Worm (Caenorhabditis elegans): ENCODE data around the gene cyp-29A4.

The cyp-29A4 gene

DNA sequence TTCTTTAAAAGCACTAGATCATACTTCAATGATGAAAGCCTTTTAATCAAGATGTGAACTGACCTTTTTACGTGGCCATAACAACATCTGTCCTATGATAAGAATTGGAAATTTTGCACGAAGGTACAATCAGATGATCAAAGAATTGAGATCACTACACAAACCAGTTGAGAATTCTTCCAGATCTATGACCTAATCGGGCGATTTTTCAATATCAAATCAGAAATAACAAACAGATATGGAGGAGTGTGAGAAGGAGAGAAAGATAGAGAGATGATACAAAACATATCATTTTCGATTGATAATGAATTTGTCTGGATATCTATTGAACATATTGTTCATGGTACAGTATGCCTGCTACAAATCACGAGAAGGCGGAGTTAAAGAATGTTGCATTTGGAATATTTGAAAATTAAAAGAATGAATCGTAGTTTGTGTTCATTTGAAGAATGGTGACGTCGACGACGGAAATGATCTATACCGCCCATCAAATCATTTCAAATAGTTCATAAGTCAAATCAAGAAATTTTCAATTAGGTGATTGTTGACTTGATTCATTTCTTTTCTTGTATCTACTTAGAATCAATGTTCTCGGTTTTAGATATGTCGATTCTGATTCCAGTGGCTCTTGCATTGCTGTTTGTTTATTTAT is at the start of gene cyp-29A4:
cyp-29A4 (plus strand) TSS at position 602 of the 652 bp plus-strand sequence.
- TF ChIP-seq W03F9.2 (tag; optimal IDR thresholded peaks at IDR 0.05) (no peak), him-1 (tag; optimal IDR thresholded peaks at IDR 0.05) (no peak), dao-5 (tag; optimal IDR thresholded peaks at IDR 0.05) (no peak)

DNA sequence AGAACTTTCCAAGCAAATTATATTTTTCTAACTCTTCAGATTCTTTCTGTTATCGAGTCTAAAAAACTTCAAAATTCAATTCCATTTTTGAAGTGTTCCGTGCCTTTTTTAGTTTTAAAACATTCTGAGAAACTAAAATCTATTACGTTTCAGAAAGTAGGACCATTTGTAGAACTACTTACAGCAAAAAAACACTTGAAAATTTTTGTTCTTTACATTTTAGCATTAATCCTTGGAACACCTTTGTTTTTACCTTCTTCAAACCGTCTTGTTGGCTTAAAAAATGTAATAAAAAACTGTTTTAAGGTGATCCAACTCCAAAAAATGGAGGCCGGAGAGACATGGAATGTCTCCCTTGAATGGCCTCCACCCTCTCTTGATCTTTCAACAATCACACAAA is 46.3 kb upstream of the cyp-29A4 start, which contains the start of gene dop-2:
dop-2 (plus strand) TSS at position 301 of the 400 bp plus-strand sequence.
- TF ChIP-seq dao-5 (tag; optimal IDR thresholded peaks at IDR 0.05) (no peak), W03F9.2 (tag; optimal IDR thresholded peaks at IDR 0.05) (no peak), him-1 (tag; optimal IDR thresholded peaks at IDR 0.05) (no peak)

DNA sequence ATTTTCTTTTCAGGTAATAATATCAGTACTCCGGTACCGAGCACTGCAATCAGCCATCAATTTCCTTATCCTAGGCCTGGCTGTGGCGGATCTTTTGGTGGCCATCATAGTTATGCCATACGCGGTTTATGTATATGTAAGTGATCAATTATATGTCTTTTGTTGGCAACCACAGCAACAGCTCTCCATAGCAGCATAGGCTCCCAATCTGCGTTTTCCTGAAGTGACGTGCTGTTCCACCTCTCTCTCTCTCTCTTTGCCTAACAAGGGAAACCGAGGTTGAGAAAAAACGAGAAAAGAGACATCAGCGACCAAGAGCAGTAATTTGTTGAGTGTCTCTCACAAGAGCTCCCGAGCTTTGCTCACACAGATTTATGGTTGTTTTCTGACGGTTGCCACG is 45.3 kb upstream of the cyp-29A4 start:
- TF ChIP-seq W03F9.2 (tag; optimal IDR thresholded peaks at IDR 0.05): no peak
- no peak for TF ChIP-seq dao-5 (tag; optimal IDR thresholded peaks at IDR 0.05)
- no peak for TF ChIP-seq him-1 (tag; optimal IDR thresholded peaks at IDR 0.05)

DNA sequence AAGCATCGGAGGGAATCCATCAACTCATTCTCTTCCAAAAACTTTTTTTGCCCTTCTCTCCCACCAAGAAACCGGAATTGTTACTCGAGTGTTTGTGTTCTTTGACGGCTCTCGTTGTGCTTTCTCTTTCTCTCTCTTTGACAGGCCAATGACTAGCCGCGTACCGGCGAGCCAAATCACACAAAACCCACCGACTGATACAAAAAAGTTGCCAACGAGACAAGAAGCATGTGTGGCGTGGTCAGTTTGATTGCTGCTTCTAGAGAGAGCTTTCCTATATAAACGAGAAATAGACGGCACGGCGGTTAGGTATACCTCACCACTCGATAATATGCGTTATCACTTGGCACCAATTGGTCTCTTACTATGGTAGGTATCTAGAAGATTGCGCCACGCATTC is 38.8 kb upstream of the cyp-29A4 start, which contains the start of gene pqn-63:
pqn-63 (plus strand) TSS at position 307 of the 400 bp plus-strand sequence.
- TF ChIP-seq him-1 (tag; optimal IDR thresholded peaks at IDR 0.05) (no peak), W03F9.2 (tag; optimal IDR thresholded peaks at IDR 0.05) (no peak), dao-5 (tag; optimal IDR thresholded peaks at IDR 0.05) (no peak)

DNA sequence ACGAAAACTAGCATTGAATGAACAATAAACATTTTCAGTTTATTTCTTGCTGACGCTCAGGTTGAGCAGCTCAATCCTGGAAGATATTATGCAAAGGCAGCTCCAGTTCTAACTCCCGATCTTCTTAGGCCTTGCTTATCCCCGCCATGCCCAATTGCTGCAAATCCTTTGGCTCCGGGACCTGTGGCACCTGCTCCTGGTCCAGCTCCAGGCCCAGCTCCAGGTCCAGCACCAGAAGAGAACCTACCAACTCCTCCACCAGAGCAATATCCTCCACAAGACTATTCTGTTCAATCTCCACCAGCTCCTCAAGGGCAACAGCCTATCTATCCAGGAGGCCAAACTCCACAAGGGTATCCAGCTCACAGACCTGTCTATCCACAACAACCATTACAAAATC is 38.4 kb upstream of the cyp-29A4 start:
- TF ChIP-seq dao-5 (tag; optimal IDR thresholded peaks at IDR 0.05) (no peak), W03F9.2 (tag; optimal IDR thresholded peaks at IDR 0.05) (no peak), him-1 (tag; optimal IDR thresholded peaks at IDR 0.05) (no peak)

DNA sequence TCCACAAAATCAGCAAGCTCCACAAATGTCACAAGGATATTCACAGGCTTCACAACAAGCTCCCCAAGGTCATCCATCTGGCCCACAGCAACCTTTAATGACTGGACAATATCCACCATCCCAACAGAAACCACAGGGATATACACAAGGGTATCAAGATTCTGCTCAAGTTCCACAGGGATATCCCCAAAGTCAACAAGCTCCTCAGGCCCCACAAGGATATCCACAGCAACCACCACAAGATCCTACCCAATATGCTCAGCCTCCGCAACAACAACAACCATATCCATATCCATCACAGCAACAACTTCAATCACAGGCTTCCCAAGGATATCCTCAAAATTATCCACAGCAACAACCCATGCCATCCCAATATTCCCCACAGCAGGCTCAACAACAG is 37.9 kb upstream of the cyp-29A4 start:
- TF ChIP-seq him-1 (tag; optimal IDR thresholded peaks at IDR 0.05) (no peak), dao-5 (tag; optimal IDR thresholded peaks at IDR 0.05) (no peak), W03F9.2 (tag; optimal IDR thresholded peaks at IDR 0.05) (no peak)

DNA sequence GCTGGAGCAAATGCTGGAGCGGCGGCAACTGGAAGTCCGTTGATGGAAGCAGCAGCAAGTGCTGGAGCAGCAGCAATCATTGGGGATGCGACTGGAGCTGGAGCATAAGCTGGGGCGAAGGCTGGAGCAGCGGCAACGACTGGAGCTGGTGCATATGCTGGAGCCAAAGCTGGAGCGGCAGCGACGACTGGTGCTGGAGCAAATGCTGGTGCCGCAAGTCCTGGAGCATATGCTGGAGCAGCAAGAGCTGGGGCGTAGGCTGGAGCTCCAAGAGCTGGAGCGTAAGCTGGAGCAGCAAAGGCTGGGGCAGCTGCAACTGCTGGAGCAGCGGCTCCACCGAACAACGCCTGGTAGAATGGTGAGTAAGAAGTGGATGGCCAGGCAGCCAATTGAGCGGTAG is 36.1 kb upstream of the cyp-29A4 start:
- TF ChIP-seq him-1 (tag; optimal IDR thresholded peaks at IDR 0.05) (no peak), W03F9.2 (tag; optimal IDR thresholded peaks at IDR 0.05) (no peak), dao-5 (tag; optimal IDR thresholded peaks at IDR 0.05) (no peak)

DNA sequence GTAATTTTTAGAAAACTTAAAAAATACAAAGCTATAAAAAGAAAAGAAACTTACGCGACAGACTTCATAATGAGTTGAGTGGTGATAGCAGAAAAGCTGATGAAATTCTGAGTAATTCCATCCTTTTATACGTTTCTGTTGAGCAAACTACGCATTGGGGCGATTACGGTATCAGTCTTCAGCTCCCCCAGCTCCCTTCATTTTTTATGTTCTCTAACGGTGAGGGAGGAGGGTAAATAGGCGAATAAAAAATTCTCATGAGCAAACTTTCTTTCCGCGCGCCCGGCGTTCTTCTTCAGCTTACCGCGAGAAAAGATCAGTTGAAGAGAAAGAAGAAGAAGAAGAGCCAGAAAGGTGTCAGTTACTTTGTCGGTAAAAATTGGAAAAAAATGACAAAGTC is 35.6 kb upstream of the cyp-29A4 start, which contains the start of gene idpc-7:
idpc-7 (minus strand) TSS at position 101 of the 400 bp plus-strand sequence.
- no peak for TF ChIP-seq dao-5 (tag; optimal IDR thresholded peaks at IDR 0.05)
- TF ChIP-seq him-1 (tag; optimal IDR thresholded peaks at IDR 0.05): no peak
- TF ChIP-seq W03F9.2 (tag; optimal IDR thresholded peaks at IDR 0.05): no peak

DNA sequence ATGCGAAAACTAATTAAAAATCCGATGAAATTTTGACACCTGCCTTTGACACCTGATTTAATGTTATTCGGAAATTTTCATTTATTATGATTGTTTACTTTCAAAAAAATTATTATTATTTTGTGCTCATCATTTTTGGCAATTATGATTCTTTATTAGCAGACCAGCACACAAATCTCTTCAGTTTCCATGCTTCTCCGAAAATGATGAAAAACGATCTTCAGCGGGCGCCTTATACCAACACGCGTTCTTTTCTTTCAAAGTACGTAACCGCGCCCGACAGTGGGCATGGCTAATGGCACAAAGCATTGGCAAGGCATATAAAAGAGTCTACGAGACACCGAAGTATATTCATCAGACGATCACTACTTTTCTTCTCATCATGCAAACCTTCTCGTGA is 34.7 kb upstream of the cyp-29A4 start, which contains the start of gene idpc-6:
idpc-6 (plus strand) TSS at position 301 of the 400 bp plus-strand sequence.
- TF ChIP-seq dao-5 (tag; optimal IDR thresholded peaks at IDR 0.05) (no peak), him-1 (tag; optimal IDR thresholded peaks at IDR 0.05) (no peak), W03F9.2 (tag; optimal IDR thresholded peaks at IDR 0.05) (no peak)

DNA sequence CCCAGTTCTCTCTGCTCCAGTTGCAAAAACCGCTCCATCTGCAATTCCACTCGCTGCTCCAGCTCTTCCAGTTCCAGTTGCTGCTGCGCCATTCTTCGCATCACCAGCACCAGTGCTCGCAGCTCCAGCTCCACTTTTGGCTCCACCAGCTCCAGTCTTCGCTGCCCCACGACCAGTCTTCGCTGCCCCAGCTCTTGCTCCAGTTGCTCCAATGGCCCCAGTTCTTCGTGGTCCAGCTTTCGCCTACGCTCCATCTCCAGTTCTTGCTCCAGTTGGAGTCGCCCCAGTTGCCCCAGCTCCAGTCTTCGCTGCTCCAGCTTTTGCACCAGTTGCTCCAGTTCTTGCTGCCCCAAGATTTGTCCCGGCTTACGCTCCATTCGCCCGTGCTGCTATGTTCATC is 34.1 kb upstream of the cyp-29A4 start:
- TF ChIP-seq him-1 (tag; optimal IDR thresholded peaks at IDR 0.05) (no peak), W03F9.2 (tag; optimal IDR thresholded peaks at IDR 0.05) (no peak), dao-5 (tag; optimal IDR thresholded peaks at IDR 0.05) (no peak)

DNA sequence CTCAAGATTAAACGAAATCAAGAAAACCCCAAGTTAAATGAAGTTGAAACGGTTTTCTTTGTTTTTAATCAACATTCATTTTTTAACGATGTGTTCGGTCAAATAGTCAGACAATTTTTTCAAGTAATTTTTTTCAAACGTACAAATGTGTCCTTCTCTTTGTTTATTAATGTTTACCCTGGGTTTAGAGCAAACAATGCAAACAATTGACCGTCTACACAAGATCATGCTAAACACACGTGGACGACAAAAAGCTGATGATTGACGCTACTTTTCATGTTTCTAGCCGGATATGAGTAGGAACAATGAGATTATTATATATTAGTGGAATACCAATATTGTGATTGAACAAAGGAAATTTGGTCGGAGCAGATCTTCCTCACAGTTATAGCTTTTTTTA is 33.1 kb upstream of the cyp-29A4 start:
- TF ChIP-seq him-1 (tag; optimal IDR thresholded peaks at IDR 0.05) (no peak), W03F9.2 (tag; optimal IDR thresholded peaks at IDR 0.05) (no peak), dao-5 (tag; optimal IDR thresholded peaks at IDR 0.05) (no peak)

DNA sequence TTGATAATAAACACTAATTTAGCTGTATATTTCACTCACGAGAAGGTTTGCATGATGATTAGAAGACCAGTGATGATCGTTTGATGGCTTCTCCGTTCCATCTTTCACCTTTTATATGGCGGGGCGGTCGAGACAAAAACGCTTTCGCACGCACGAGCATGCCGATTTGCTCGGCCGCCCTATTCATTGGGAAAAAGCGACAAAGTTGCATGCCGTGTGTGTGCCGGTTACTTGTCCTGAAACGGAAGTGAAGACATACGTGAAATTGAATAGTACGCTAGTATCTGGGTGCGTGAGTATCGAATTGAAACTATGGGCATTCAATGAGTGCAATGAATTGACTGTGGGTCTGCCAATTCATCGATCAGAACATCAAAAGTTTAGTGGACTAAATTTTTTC is 31.7 kb upstream of the cyp-29A4 start, which contains the start of gene idpc-5:
idpc-5 (minus strand) TSS at position 101 of the 400 bp plus-strand sequence.
- TF ChIP-seq W03F9.2 (tag; optimal IDR thresholded peaks at IDR 0.05) (no peak), dao-5 (tag; optimal IDR thresholded peaks at IDR 0.05) (no peak), him-1 (tag; optimal IDR thresholded peaks at IDR 0.05) (no peak)

DNA sequence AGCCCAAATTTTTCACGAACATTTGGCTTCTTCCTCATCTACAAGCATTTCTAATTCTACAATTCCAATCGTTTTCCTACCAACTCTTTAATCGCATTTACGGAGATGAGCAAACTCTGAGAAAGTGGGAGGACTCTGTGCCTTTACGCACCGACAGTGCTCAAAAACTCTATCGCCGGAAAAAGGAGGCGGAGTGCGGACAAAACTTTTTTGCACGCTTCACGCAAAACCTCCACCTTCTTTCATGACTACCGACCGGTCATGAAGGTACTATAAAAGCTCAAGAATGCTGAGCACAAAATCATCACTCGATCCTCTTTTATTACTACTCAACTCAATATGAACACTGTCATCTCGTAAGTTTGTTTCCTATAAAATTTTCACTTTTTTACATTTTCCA is 29.4 kb upstream of the cyp-29A4 start, which contains the start of gene idpc-4:
idpc-4 (plus strand) TSS at position 301 of the 400 bp plus-strand sequence.
- TF ChIP-seq him-1 (tag; optimal IDR thresholded peaks at IDR 0.05) (no peak), dao-5 (tag; optimal IDR thresholded peaks at IDR 0.05) (no peak), W03F9.2 (tag; optimal IDR thresholded peaks at IDR 0.05) (no peak)

DNA sequence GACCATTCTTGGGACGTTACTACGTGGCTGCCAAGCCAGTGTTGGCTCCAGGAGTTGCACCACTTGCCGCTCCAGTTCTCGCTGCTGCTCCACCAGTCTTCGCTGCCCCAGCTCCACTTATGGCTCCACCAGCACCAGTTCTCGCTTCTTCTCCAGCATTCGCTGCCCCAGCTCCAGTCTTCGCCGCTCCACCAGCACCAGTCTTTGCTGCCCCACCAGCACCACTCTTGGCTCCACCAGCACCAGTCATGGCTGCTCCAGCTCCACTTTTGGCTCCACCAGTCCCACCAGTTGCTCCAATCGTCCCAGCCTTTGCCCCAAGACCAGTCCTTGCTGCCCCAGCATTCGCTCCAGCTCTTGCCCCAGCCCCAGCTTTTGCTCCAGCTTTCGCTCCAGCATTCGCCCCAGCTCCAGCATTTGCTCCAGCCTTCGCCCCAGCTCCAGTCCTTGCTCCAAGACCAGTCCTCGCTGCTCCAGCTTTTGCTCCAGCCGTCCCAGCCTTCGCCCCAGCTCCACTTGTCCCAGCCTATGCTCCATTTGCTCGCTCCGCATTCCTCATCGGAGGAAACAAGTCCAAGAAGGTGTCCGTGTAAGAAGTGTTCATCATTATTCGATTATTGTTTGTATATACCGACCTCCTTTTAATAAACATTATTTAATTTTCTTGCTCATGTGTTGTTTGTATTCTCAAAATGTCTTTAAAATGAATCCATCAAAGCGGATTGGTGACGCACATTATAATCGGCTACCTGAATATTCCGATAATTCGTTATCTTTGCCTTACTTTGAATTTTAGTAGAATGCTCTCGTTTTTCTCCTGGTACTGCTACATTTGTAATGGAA is 28.7 kb upstream of the cyp-29A4 start, which contains the start of gene T06E4.7:
T06E4.7 (plus strand) TSS at position 793 of the 843 bp plus-strand sequence.
- no peak for TF ChIP-seq W03F9.2 (tag; optimal IDR thresholded peaks at IDR 0.05)

Data from whole organism, L4/young adult.